Worm (Caenorhabditis elegans) whole organism, L1 larva: Measurements from ENCODE around the gene R12B2.2.

Experiments used
- C16A3.4 ChIP-seq: fragments of 150-350 bp; optimal IDR thresholded peaks from 2 replicates; lab custom pipeline; 2014; ENCODE audit warnings: missing biosample characterization, missing genetic modification characterization
- aly-2 ChIP-seq: fragments of 150-350 bp; optimal IDR thresholded peaks from 2 replicates; lab custom pipeline; 2014; ENCODE audit warnings: missing biosample characterization, missing genetic modification characterization
- ama-1 ChIP-seq: fragments of 150-350 bp; optimal IDR thresholded peaks from 2 replicates; lab custom pipeline; 2014
- ceh-63 ChIP-seq: fragments of 200-800 bp; sonication (Bioruptor generic); optimal IDR thresholded peaks from 2 replicates; lab custom pipeline; 2018; ENCODE audit warnings: mild to moderate bottlenecking, missing genetic modification characterization, missing compliant biosample characterization
- ceh-8 ChIP-seq: fragments of 200-800 bp; sonication (Bioruptor generic); optimal IDR thresholded peaks from 2 replicates; lab custom pipeline; 2018; ENCODE audit warnings: mild to moderate bottlenecking, missing genetic modification characterization, moderate library complexity, missing compliant biosample characterization
- ceh-82 ChIP-seq, 3 experiments: fragments of 150-350 bp in 1 of 3; sonication (generic microtip) in 2 of 3; optimal IDR thresholded peaks; 2 replicates each; lab custom pipeline; 2014 to 2017; ENCODE audit warnings: missing biosample characterization in 3 of 3, missing genetic modification characterization in 3 of 3
- ceh-88 ChIP-seq: fragments of 200-800 bp; sonication (Bioruptor generic); IDR thresholded peaks from 2 replicates; pipeline ENCODE4 v1.3.6; 2022; ENCODE audit warnings: missing genetic modification characterization, missing compliant biosample characterization
- ceh-90 ChIP-seq: sonication (generic microtip); optimal IDR thresholded peaks from 2 replicates; lab custom pipeline; 2016; ENCODE audit warnings: missing genetic modification characterization, missing compliant biosample characterization
- ces-1 ChIP-seq: fragments of 150-350 bp; optimal IDR thresholded peaks from 2 replicates; lab custom pipeline; 2014; ENCODE audit warnings: missing biosample characterization, missing genetic modification reagents, missing genetic modification characterization
- efl-1 ChIP-seq, 4 experiments: fragments of 150-350 bp; optimal IDR thresholded peaks in 3 of 4; peaks in 1 of 4; 1 replicate in 1 of 4; 2 replicates in 3 of 4; lab custom pipeline; 2014; ENCODE audit warnings: missing biosample characterization in 2 of 4, missing genetic modification characterization in 2 of 4, missing genetic modification reagents in 2 of 4
- efl-3 ChIP-seq: fragments of 200-800 bp; sonication (Bioruptor generic); optimal IDR thresholded peaks from 2 replicates; lab custom pipeline; 2018; ENCODE audit warnings: mild to moderate bottlenecking, missing genetic modification characterization, missing compliant biosample characterization
- egl-13 ChIP-seq: sonication (generic microtip); optimal IDR thresholded peaks from 2 replicates; lab custom pipeline; 2016; ENCODE audit warnings: missing genotype, missing genetic modification reagents, missing genetic modification characterization, missing compliant biosample characterization
- egl-27 ChIP-seq, 2 experiments: fragments of 150-350 bp in 1 of 2; sonication (generic microtip); optimal IDR thresholded peaks; 3 replicates each; lab custom pipeline; 2017 to 2018; ENCODE audit warnings: missing biosample characterization in 2 of 2, missing genetic modification characterization in 2 of 2, missing genetic modification reagents in 2 of 2
- elt-3 ChIP-seq, 6 experiments: fragments of 150-350 bp in 1 of 6; sonication (generic microtip); optimal IDR thresholded peaks; 2 replicates each; lab custom pipeline; 2017 to 2018; ENCODE audit warnings: missing biosample characterization in 6 of 6, missing genetic modification characterization in 6 of 6, inconsistent platforms in 1 of 6
- fkh-4 ChIP-seq: sonication (generic microtip); optimal IDR thresholded peaks from 2 replicates; lab custom pipeline; 2016; ENCODE audit warnings: missing compliant biosample characterization, missing genetic modification characterization, borderline replicate concordance
- fkh-8 ChIP-seq: sonication (generic microtip); optimal IDR thresholded peaks from 2 replicates; lab custom pipeline; 2016; ENCODE audit warnings: mild to moderate bottlenecking, missing genetic modification characterization, missing compliant biosample characterization
- fos-1 ChIP-seq: fragments of 150-350 bp; optimal IDR thresholded peaks from 2 replicates; lab custom pipeline; 2014; ENCODE audit warnings: missing biosample characterization, missing genetic modification characterization
- grh-1 ChIP-seq: fragments of 200-800 bp; sonication (Bioruptor generic); IDR thresholded peaks from 2 replicates; pipeline ENCODE4 v1.3.6; 2022; ENCODE audit warnings: missing genetic modification reagents, missing genetic modification characterization, missing compliant biosample characterization
- hlh-17 ChIP-seq: fragments of 200-800 bp; sonication (Bioruptor generic); optimal IDR thresholded peaks from 2 replicates; lab custom pipeline; 2018; ENCODE audit warnings: missing genetic modification characterization, mild to moderate bottlenecking, missing compliant biosample characterization, moderate library complexity, borderline replicate concordance
- hlh-4 ChIP-seq: sonication (generic microtip); optimal IDR thresholded peaks from 2 replicates; lab custom pipeline; 2016; ENCODE audit warnings: mild to moderate bottlenecking, missing genetic modification characterization, missing compliant biosample characterization
- irx-1 ChIP-seq: sonication (generic microtip); optimal IDR thresholded peaks from 2 replicates; lab custom pipeline; 2016; ENCODE audit warnings: missing genetic modification characterization, missing compliant biosample characterization
- isw-1 ChIP-seq: fragments of 200-800 bp; sonication (Bioruptor generic); IDR thresholded peaks from 2 replicates; pipeline ENCODE4 v1.3.6; 2022; ENCODE audit warnings: missing genetic modification characterization, missing compliant biosample characterization
- lin-13 ChIP-seq: fragments of 150-350 bp; optimal IDR thresholded peaks from 2 replicates; lab custom pipeline; 2014; ENCODE audit warnings: missing biosample characterization, missing genetic modification reagents, missing genetic modification characterization
- lin-14 ChIP-seq: fragments of 200-800 bp; sonication (Bioruptor generic); optimal IDR thresholded peaks from 2 replicates; lab custom pipeline; 2018; ENCODE audit warnings: mild to moderate bottlenecking, missing genetic modification characterization, moderate library complexity, missing compliant biosample characterization
- lin-39 ChIP-seq: fragments of 150-350 bp; optimal IDR thresholded peaks from 2 replicates; lab custom pipeline; 2014; ENCODE audit warnings: missing biosample characterization, missing genetic modification reagents, missing genetic modification characterization
- lir-3 ChIP-seq: sonication (generic microtip); optimal IDR thresholded peaks from 2 replicates; lab custom pipeline; 2016; ENCODE audit warnings: mild to moderate bottlenecking, missing genetic modification characterization, moderate library complexity, missing compliant biosample characterization; ENCODE audit not compliant: poor library complexity
- lsy-2 ChIP-seq, 2 experiments: fragments of 150-350 bp; optimal IDR thresholded peaks; 2 replicates each; lab custom pipeline; 2014; ENCODE audit warnings: missing biosample characterization in 2 of 2, missing genetic modification characterization in 2 of 2
- nhr-12 ChIP-seq: sonication (generic microtip); optimal IDR thresholded peaks from 2 replicates; lab custom pipeline; 2017; ENCODE audit warnings: missing biosample characterization, missing genetic modification characterization
- nhr-71 ChIP-seq: sonication (generic microtip); optimal IDR thresholded peaks from 2 replicates; lab custom pipeline; 2016; ENCODE audit warnings: mild to moderate bottlenecking, missing genetic modification characterization, moderate library complexity, missing compliant biosample characterization
- nhr-76 ChIP-seq: sonication (generic microtip); optimal IDR thresholded peaks from 2 replicates; lab custom pipeline; 2017; ENCODE audit warnings: missing biosample characterization, missing genetic modification characterization
- nhr-84 ChIP-seq: sonication (generic microtip); optimal IDR thresholded peaks from 2 replicates; lab custom pipeline; 2017; ENCODE audit warnings: missing biosample characterization, missing genetic modification characterization
- nhr-85 ChIP-seq: sonication (generic microtip); peaks from one replicate; lab custom pipeline; 2016; ENCODE audit warnings: missing genetic modification characterization, inconsistent platforms, missing compliant biosample characterization
- nhr-90 ChIP-seq: sonication (generic microtip); optimal IDR thresholded peaks from 2 replicates; lab custom pipeline; 2016; ENCODE audit warnings: mild to moderate bottlenecking, missing genetic modification characterization, missing compliant biosample characterization; ENCODE audit not compliant: poor library complexity
- pag-3 ChIP-seq: sonication (generic microtip); optimal IDR thresholded peaks from 2 replicates; lab custom pipeline; 2017; ENCODE audit warnings: missing genetic modification characterization, mild to moderate bottlenecking, missing compliant biosample characterization, antibody characterized with exemption, borderline replicate concordance; ENCODE audit not compliant: insufficient read depth
- pax-3 ChIP-seq: fragments of 200-800 bp; sonication (Bioruptor generic); optimal IDR thresholded peaks from 2 replicates; lab custom pipeline; 2018; ENCODE audit warnings: mild to moderate bottlenecking, missing genetic modification characterization, moderate library complexity, missing compliant biosample characterization
- skn-1 ChIP-seq: fragments of 150-350 bp; optimal IDR thresholded peaks from 2 replicates; lab custom pipeline; 2014; ENCODE audit warnings: missing biosample characterization, missing genetic modification characterization
- sox-4 ChIP-seq: sonication (generic microtip); optimal IDR thresholded peaks from 2 replicates; lab custom pipeline; 2016; ENCODE audit warnings: missing genetic modification characterization, missing compliant biosample characterization
- sptf-1 ChIP-seq: fragments of 150-350 bp; optimal IDR thresholded peaks from 2 replicates; lab custom pipeline; 2014; ENCODE audit warnings: missing biosample characterization, missing genetic modification characterization
- sup-37 ChIP-seq: fragments of 200-800 bp; sonication (Bioruptor generic); optimal IDR thresholded peaks from 2 replicates; lab custom pipeline; 2018; ENCODE audit warnings: mild to moderate bottlenecking, missing genetic modification characterization, missing compliant biosample characterization
- swsn-7 ChIP-seq: sonication (generic microtip); optimal IDR thresholded peaks from 2 replicates; lab custom pipeline; 2016; ENCODE audit warnings: missing genetic modification characterization, missing compliant biosample characterization
- unc-130 ChIP-seq: fragments of 150-350 bp; optimal IDR thresholded peaks from 2 replicates; lab custom pipeline; 2017; ENCODE audit warnings: missing biosample characterization, missing genetic modification characterization, inconsistent platforms
- unc-30 ChIP-seq: sonication (generic microtip); optimal IDR thresholded peaks from 2 replicates; lab custom pipeline; 2017; ENCODE audit warnings: missing biosample characterization, missing genetic modification characterization
- xbp-1 ChIP-seq: sonication (generic microtip); optimal IDR thresholded peaks from 2 replicates; lab custom pipeline; 2016; ENCODE audit warnings: missing genetic modification characterization, missing compliant biosample characterization
- ztf-4 ChIP-seq: fragments of 150-350 bp; optimal IDR thresholded peaks from 2 replicates; lab custom pipeline; 2014; ENCODE audit warnings: missing biosample characterization, missing genetic modification characterization

R12B2.2 gene

DNA sequence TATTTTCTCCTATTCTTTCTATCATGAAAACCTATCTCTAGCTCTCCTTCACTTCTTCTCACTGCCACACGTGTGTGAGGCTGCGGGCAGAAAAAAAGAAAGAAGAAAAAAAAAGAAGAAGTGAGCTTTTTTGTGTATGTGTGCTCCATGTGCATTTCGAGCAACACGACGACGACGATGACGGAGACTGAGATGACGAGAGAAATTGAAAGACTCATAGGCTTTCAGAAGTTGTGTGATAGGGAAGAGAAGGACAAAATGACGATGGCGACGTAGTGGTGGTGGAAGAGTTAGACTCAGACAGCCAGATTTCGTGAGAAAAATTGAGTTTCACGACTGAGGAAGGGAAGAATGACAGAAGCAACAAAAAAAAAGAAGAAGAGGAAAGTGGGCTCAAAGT lies 38.7 kb downstream of the R12B2.2 start (continued):
- TF ChIP-seq lin-14 (GFP tag; lab: Kevin White, UChicago) (peak; percentile 96), C16A3.4 (tag; lab: Kevin White, UChicago) (peak; percentile 18), xbp-1 (tag; lab: Kevin White, UChicago) (peak; percentile 58), nhr-85 (tag; lab: Kevin White, UChicago) (no peak), unc-30 (tag; lab: Kevin White, UChicago) (no peak), aly-2 (tag; lab: Kevin White, UChicago) (no peak), isw-1 (peak; percentile 51), ceh-90 (no peak), sptf-1 (no peak), skn-1 (tag; lab: Kevin White, UChicago) (peak; percentile 52), hlh-17 (no peak), ceh-8 (GFP tag; lab: Kevin White, UChicago) (peak; percentile 12), ceh-63 (GFP tag; lab: Kevin White, UChicago) (no peak), nhr-90 (tag; lab: Kevin White, UChicago) (no peak), sup-37 (GFP tag; lab: Kevin White, UChicago) (no peak), ama-1 (lab: Kevin White, UChicago) (no peak), fkh-8 (peak; percentile 93), ztf-4 (tag; lab: Kevin White, UChicago) (no peak), fos-1 (peak; percentile 40), irx-1 (tag; lab: Kevin White, UChicago) (peak; percentile 51), unc-130 (peak; percentile 42), ceh-82 (tag; optimal IDR thresholded peaks at IDR 0.05; lab: Kevin White, UChicago) (peak in 2 of 3 experiments; percentile 37 to 73), hlh-4 (tag; lab: Kevin White, UChicago) (no peak), nhr-84 (tag; lab: Kevin White, UChicago) (no peak), lin-13 (GFP tag; lab: Kevin White, UChicago) (peak; percentile 7), efl-3 (GFP tag; lab: Kevin White, UChicago) (no peak), lir-3 (tag; lab: Kevin White, UChicago) (no peak), pag-3 (tag; lab: Kevin White, UChicago) (peak; percentile 29), elt-3 (tag; optimal IDR thresholded peaks at IDR 0.05; lab: Kevin White, UChicago) (no peak), sox-4 (tag; lab: Kevin White, UChicago) (peak; percentile 34), nhr-76 (tag; lab: Kevin White, UChicago) (no peak), grh-1 (GFP tag; lab: Robert Waterston, UW) (no peak), efl-1 (optimal IDR thresholded peaks at IDR 0.05; lab: Kevin White, UChicago) (peak; percentile 54), efl-1 (GFP tag; optimal IDR thresholded peaks at IDR 0.05 in 1 of 2; lab: Kevin White, UChicago) (peak; percentile 33 to 74), egl-13 (tag; lab: Kevin White, UChicago) (peak; percentile 60), nhr-71 (tag; lab: Kevin White, UChicago) (peak; percentile 88), lin-39 (no peak), nhr-12 (tag; lab: Kevin White, UChicago) (no peak), pax-3 (tag; lab: Kevin White, UChicago) (no peak), ceh-88 (0 out of 2 replicates have a peak, but pooled peaks have one; percentile 26), ces-1 (no peak), egl-27 (tag; optimal IDR thresholded peaks at IDR 0.05; lab: Kevin White, UChicago) (peak in 1 of 2 experiments; percentile 46), lsy-2 (tag; optimal IDR thresholded peaks at IDR 0.05; lab: Kevin White, UChicago) (peak; percentile 45 to 87), fkh-4 (tag; lab: Kevin White, UChicago) (no peak), swsn-7 (tag; lab: Kevin White, UChicago) (peak; percentile 78)
